Worm (Caenorhabditis elegans) whole organism, L1 larva: ENCODE results near the gene orc-1.

ENCODE experiments used
- C04F5.9 ChIP-seq: sonication (generic microtip); optimal IDR thresholded peaks from 2 replicates; lab custom pipeline; 2016; ENCODE audit warnings: missing genetic modification characterization, missing compliant biosample characterization
- C16A3.4 ChIP-seq: fragments of 150-350 bp; optimal IDR thresholded peaks from 2 replicates; lab custom pipeline; 2014; ENCODE audit warnings: missing biosample characterization, missing genetic modification characterization
- C34B4.2 ChIP-seq: sonication (generic microtip); optimal IDR thresholded peaks from 2 replicates; lab custom pipeline; 2017; ENCODE audit warnings: mild to moderate bottlenecking, missing genetic modification characterization, missing compliant biosample characterization
- Y116A8C.19 ChIP-seq: sonication (generic microtip); optimal IDR thresholded peaks from 2 replicates; lab custom pipeline; 2016; ENCODE audit warnings: missing compliant biosample characterization, missing genetic modification characterization, borderline replicate concordance
- alr-1 ChIP-seq: fragments of 200-800 bp; sonication (Bioruptor generic); optimal IDR thresholded peaks from 2 replicates; lab custom pipeline; 2018; ENCODE audit warnings: borderline replicate concordance, mild to moderate bottlenecking, missing genetic modification characterization, missing compliant biosample characterization
- aly-2 ChIP-seq: fragments of 150-350 bp; optimal IDR thresholded peaks from 2 replicates; lab custom pipeline; 2014; ENCODE audit warnings: missing biosample characterization, missing genetic modification characterization
- ama-1 ChIP-seq: fragments of 150-350 bp; optimal IDR thresholded peaks from 2 replicates; lab custom pipeline; 2014
- ceh-63 ChIP-seq: fragments of 200-800 bp; sonication (Bioruptor generic); optimal IDR thresholded peaks from 2 replicates; lab custom pipeline; 2018; ENCODE audit warnings: mild to moderate bottlenecking, missing genetic modification characterization, missing compliant biosample characterization
- ceh-8 ChIP-seq: fragments of 200-800 bp; sonication (Bioruptor generic); optimal IDR thresholded peaks from 2 replicates; lab custom pipeline; 2018; ENCODE audit warnings: mild to moderate bottlenecking, missing genetic modification characterization, moderate library complexity, missing compliant biosample characterization
- ceh-82 ChIP-seq, 3 experiments: fragments of 150-350 bp in 1 of 3; sonication (generic microtip) in 2 of 3; optimal IDR thresholded peaks; 2 replicates each; lab custom pipeline; 2014 to 2017; ENCODE audit warnings: missing biosample characterization in 3 of 3, missing genetic modification characterization in 3 of 3
- ceh-88 ChIP-seq: fragments of 200-800 bp; sonication (Bioruptor generic); IDR thresholded peaks from 2 replicates; pipeline ENCODE4 v1.3.6; 2022; ENCODE audit warnings: missing genetic modification characterization, missing compliant biosample characterization
- ceh-90 ChIP-seq: sonication (generic microtip); optimal IDR thresholded peaks from 2 replicates; lab custom pipeline; 2016; ENCODE audit warnings: missing genetic modification characterization, missing compliant biosample characterization
- ces-1 ChIP-seq: fragments of 150-350 bp; optimal IDR thresholded peaks from 2 replicates; lab custom pipeline; 2014; ENCODE audit warnings: missing biosample characterization, missing genetic modification reagents, missing genetic modification characterization
- dpl-1 ChIP-seq, 3 experiments: fragments of 150-350 bp in 2 of 3; sonication (generic microtip) in 1 of 3; optimal IDR thresholded peaks; 2 replicates each; lab custom pipeline; 2014 to 2017; ENCODE audit warnings: missing biosample characterization in 3 of 3, missing genetic modification characterization in 3 of 3, missing genetic modification reagents in 3 of 3
- dsc-1 ChIP-seq: sonication (generic microtip); optimal IDR thresholded peaks from 2 replicates; lab custom pipeline; 2016; ENCODE audit warnings: mild to moderate bottlenecking, missing genetic modification characterization, missing compliant biosample characterization
- egl-13 ChIP-seq: sonication (generic microtip); optimal IDR thresholded peaks from 2 replicates; lab custom pipeline; 2016; ENCODE audit warnings: missing genotype, missing genetic modification reagents, missing genetic modification characterization, missing compliant biosample characterization
- egl-27 ChIP-seq, 2 experiments: fragments of 150-350 bp in 1 of 2; sonication (generic microtip); optimal IDR thresholded peaks; 3 replicates each; lab custom pipeline; 2017 to 2018; ENCODE audit warnings: missing biosample characterization in 2 of 2, missing genetic modification characterization in 2 of 2, missing genetic modification reagents in 2 of 2
- elt-2 ChIP-seq: sonication (generic microtip); optimal IDR thresholded peaks from 2 replicates; lab custom pipeline; 2016; ENCODE audit warnings: missing genetic modification characterization, mild to moderate bottlenecking, inconsistent platforms, missing compliant biosample characterization, missing genetic modification reagents
- elt-3 ChIP-seq, 6 experiments: fragments of 150-350 bp in 1 of 6; sonication (generic microtip); optimal IDR thresholded peaks; 2 replicates each; lab custom pipeline; 2017 to 2018; ENCODE audit warnings: missing biosample characterization in 6 of 6, missing genetic modification characterization in 6 of 6, inconsistent platforms in 1 of 6
- grh-1 ChIP-seq: fragments of 200-800 bp; sonication (Bioruptor generic); IDR thresholded peaks from 2 replicates; pipeline ENCODE4 v1.3.6; 2022; ENCODE audit warnings: missing genetic modification reagents, missing genetic modification characterization, missing compliant biosample characterization
- hlh-4 ChIP-seq: sonication (generic microtip); optimal IDR thresholded peaks from 2 replicates; lab custom pipeline; 2016; ENCODE audit warnings: mild to moderate bottlenecking, missing genetic modification characterization, missing compliant biosample characterization
- hpl-2 ChIP-seq: fragments of 150-350 bp; optimal IDR thresholded peaks from 2 replicates; lab custom pipeline; 2014; ENCODE audit warnings: missing biosample characterization, missing genetic modification reagents, missing genetic modification characterization
- irx-1 ChIP-seq: sonication (generic microtip); optimal IDR thresholded peaks from 2 replicates; lab custom pipeline; 2016; ENCODE audit warnings: missing genetic modification characterization, missing compliant biosample characterization
- isw-1 ChIP-seq: fragments of 200-800 bp; sonication (Bioruptor generic); IDR thresholded peaks from 2 replicates; pipeline ENCODE4 v1.3.6; 2022; ENCODE audit warnings: missing genetic modification characterization, missing compliant biosample characterization
- jun-1 ChIP-seq: fragments of 150-350 bp; optimal IDR thresholded peaks from 2 replicates; lab custom pipeline; 2014; ENCODE audit warnings: missing biosample characterization, missing genetic modification reagents, missing genetic modification characterization
- lin-13 ChIP-seq: fragments of 150-350 bp; optimal IDR thresholded peaks from 2 replicates; lab custom pipeline; 2014; ENCODE audit warnings: missing biosample characterization, missing genetic modification reagents, missing genetic modification characterization
- lin-14 ChIP-seq: fragments of 200-800 bp; sonication (Bioruptor generic); optimal IDR thresholded peaks from 2 replicates; lab custom pipeline; 2018; ENCODE audit warnings: mild to moderate bottlenecking, missing genetic modification characterization, moderate library complexity, missing compliant biosample characterization
- lin-39 ChIP-seq: fragments of 150-350 bp; optimal IDR thresholded peaks from 2 replicates; lab custom pipeline; 2014; ENCODE audit warnings: missing biosample characterization, missing genetic modification reagents, missing genetic modification characterization
- lir-3 ChIP-seq: sonication (generic microtip); optimal IDR thresholded peaks from 2 replicates; lab custom pipeline; 2016; ENCODE audit warnings: mild to moderate bottlenecking, missing genetic modification characterization, moderate library complexity, missing compliant biosample characterization; ENCODE audit not compliant: poor library complexity
- lsy-2 ChIP-seq, 2 experiments: fragments of 150-350 bp; optimal IDR thresholded peaks; 2 replicates each; lab custom pipeline; 2014; ENCODE audit warnings: missing biosample characterization in 2 of 2, missing genetic modification characterization in 2 of 2
- mab-9 ChIP-seq: fragments of 200-800 bp; sonication (Bioruptor generic); IDR thresholded peaks from 2 replicates; pipeline ENCODE4 v1.3.6; 2022; ENCODE audit warnings: missing genetic modification reagents, missing genetic modification characterization, missing compliant biosample characterization
- mdl-1 ChIP-seq, 2 experiments: fragments of 150-350 bp; optimal IDR thresholded peaks; 2 replicates each; lab custom pipeline; 2014 to 2017; ENCODE audit warnings: missing biosample characterization in 2 of 2, missing genetic modification characterization in 2 of 2, inconsistent platforms in 1 of 2
- nhr-11 ChIP-seq: fragments of 150-350 bp; optimal IDR thresholded peaks from 2 replicates; lab custom pipeline; 2014; ENCODE audit warnings: missing biosample characterization, missing genetic modification characterization
- nhr-20 ChIP-seq: sonication (generic microtip); optimal IDR thresholded peaks from 2 replicates; lab custom pipeline; 2016; ENCODE audit warnings: mild to moderate bottlenecking, missing genetic modification characterization, missing compliant biosample characterization
- nhr-28 ChIP-seq: fragments of 150-350 bp; optimal IDR thresholded peaks from 2 replicates; lab custom pipeline; 2014; ENCODE audit warnings: missing biosample characterization, missing genetic modification characterization
- nhr-76 ChIP-seq: sonication (generic microtip); optimal IDR thresholded peaks from 2 replicates; lab custom pipeline; 2017; ENCODE audit warnings: missing biosample characterization, missing genetic modification characterization
- nhr-77 ChIP-seq: fragments of 150-350 bp; optimal IDR thresholded peaks from 2 replicates; lab custom pipeline; 2014; ENCODE audit warnings: missing biosample characterization, missing genetic modification characterization
- nhr-84 ChIP-seq: sonication (generic microtip); optimal IDR thresholded peaks from 2 replicates; lab custom pipeline; 2017; ENCODE audit warnings: missing biosample characterization, missing genetic modification characterization
- nhr-85 ChIP-seq: sonication (generic microtip); peaks from one replicate; lab custom pipeline; 2016; ENCODE audit warnings: missing genetic modification characterization, inconsistent platforms, missing compliant biosample characterization
- nhr-90 ChIP-seq: sonication (generic microtip); optimal IDR thresholded peaks from 2 replicates; lab custom pipeline; 2016; ENCODE audit warnings: mild to moderate bottlenecking, missing genetic modification characterization, missing compliant biosample characterization; ENCODE audit not compliant: poor library complexity
- snpc-4 ChIP-seq: fragments of 150-350 bp; optimal IDR thresholded peaks from 2 replicates; lab custom pipeline; 2014; ENCODE audit warnings: missing biosample characterization, missing genetic modification characterization
- snu-23 ChIP-seq: sonication (generic microtip); optimal IDR thresholded peaks from 2 replicates; lab custom pipeline; 2016; ENCODE audit warnings: missing genetic modification characterization, missing compliant biosample characterization
- sox-4 ChIP-seq: sonication (generic microtip); optimal IDR thresholded peaks from 2 replicates; lab custom pipeline; 2016; ENCODE audit warnings: missing genetic modification characterization, missing compliant biosample characterization
- sptf-1 ChIP-seq: fragments of 150-350 bp; optimal IDR thresholded peaks from 2 replicates; lab custom pipeline; 2014; ENCODE audit warnings: missing biosample characterization, missing genetic modification characterization
- unc-130 ChIP-seq: fragments of 150-350 bp; optimal IDR thresholded peaks from 2 replicates; lab custom pipeline; 2017; ENCODE audit warnings: missing biosample characterization, missing genetic modification characterization, inconsistent platforms
- unc-62 ChIP-seq: fragments of 150-350 bp; optimal IDR thresholded peaks from 2 replicates; lab custom pipeline; 2014; ENCODE audit warnings: missing biosample characterization, missing genetic modification reagents, missing genetic modification characterization
- unc-86 ChIP-seq: sonication (generic microtip); optimal IDR thresholded peaks from 2 replicates; lab custom pipeline; 2016; ENCODE audit warnings: missing genetic modification characterization, missing compliant biosample characterization
- unc-98 ChIP-seq: fragments of 200-800 bp; sonication (Bioruptor generic); IDR thresholded peaks from 2 replicates; pipeline ENCODE4 v1.3.6; 2022; ENCODE audit warnings: missing genetic modification characterization, missing compliant biosample characterization
- vab-15 ChIP-seq: sonication (generic microtip); optimal IDR thresholded peaks from 2 replicates; lab custom pipeline; 2017; ENCODE audit warnings: missing genotype, mild to moderate bottlenecking, missing genetic modification characterization, missing compliant biosample characterization
- xbp-1 ChIP-seq: sonication (generic microtip); optimal IDR thresholded peaks from 2 replicates; lab custom pipeline; 2016; ENCODE audit warnings: missing genetic modification characterization, missing compliant biosample characterization
- zip-4 ChIP-seq: fragments of 200-800 bp; sonication (Bioruptor generic); optimal IDR thresholded peaks from 2 replicates; lab custom pipeline; 2018; ENCODE audit warnings: mild to moderate bottlenecking, missing genetic modification characterization, moderate library complexity, missing compliant biosample characterization
- ztf-11 ChIP-seq, 2 experiments: sonication (generic microtip); optimal IDR thresholded peaks; 2 replicates each; lab custom pipeline; 2016 to 2017; ENCODE audit warnings: missing genetic modification characterization in 2 of 2, missing biosample characterization in 1 of 2, missing compliant biosample characterization in 1 of 2
- ztf-4 ChIP-seq: fragments of 150-350 bp; optimal IDR thresholded peaks from 2 replicates; lab custom pipeline; 2014; ENCODE audit warnings: missing biosample characterization, missing genetic modification characterization

orc-1 gene

DNA sequence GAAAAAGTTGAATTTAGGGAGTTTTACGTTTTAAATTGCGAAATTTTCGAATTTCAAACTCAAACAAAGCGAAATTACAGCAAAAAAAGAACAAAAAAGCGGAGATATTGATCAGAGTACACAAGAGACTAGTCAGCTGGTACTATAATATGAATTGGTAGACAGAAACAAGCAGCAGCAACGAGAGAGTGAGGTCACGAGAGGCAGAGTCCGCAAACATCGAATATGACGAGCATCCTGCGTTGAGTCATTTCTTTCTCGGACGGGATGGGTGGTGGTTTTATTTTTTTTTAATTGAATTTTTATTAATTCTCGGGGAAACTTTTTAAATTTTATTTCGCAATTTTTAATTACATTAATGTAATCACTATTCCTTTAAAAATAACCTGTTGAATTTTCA, 43.2 kb upstream of the orc-1 start (continued):
- TF ChIP-seq C34B4.2 (tag; lab: Kevin White, UChicago) = no peak
- no peak for TF ChIP-seq grh-1 (GFP tag; lab: Robert Waterston, UW)
- peak; percentile 57 for TF ChIP-seq unc-86 (tag; lab: Kevin White, UChicago)
- TF ChIP-seq egl-13 = peak; percentile 40
- TF ChIP-seq unc-98 (GFP tag; lab: Robert Waterston, UW) = no peak
- peak; percentile 31 for TF ChIP-seq elt-2
- TF ChIP-seq xbp-1 = peak; percentile 62
- TF ChIP-seq nhr-84 (tag; lab: Kevin White, UChicago) = no peak
- TF ChIP-seq lsy-2 (tag; optimal IDR thresholded peaks at IDR 0.05; lab: Kevin White, UChicago) = peak; percentile 78 to 85
- peak; percentile 11 for TF ChIP-seq C04F5.9
- peak; percentile 46 for TF ChIP-seq jun-1 (tag; lab: Kevin White, UChicago)
- no peak for TF ChIP-seq ama-1 (lab: Kevin White, UChicago)
- TF ChIP-seq snu-23 (GFP tag; lab: Kevin White, UChicago) = peak; percentile 89
- peak in 1 of 6 experiments; percentile 37 for TF ChIP-seq elt-3 (tag; optimal IDR thresholded peaks at IDR 0.05; lab: Kevin White, UChicago)
- TF ChIP-seq hlh-4 (tag; lab: Kevin White, UChicago) = no peak
- TF ChIP-seq unc-62 = no peak
- TF ChIP-seq dpl-1 (GFP tag; optimal IDR thresholded peaks at IDR 0.05; lab: Kevin White, UChicago) = peak; percentile 52 to 79 (median 74)
- TF ChIP-seq mab-9 = 0 out of 2 replicates have a peak, but pooled peaks have one; percentile 31
- TF ChIP-seq lir-3 (tag; lab: Kevin White, UChicago) = peak; percentile 44
- TF ChIP-seq ceh-90 (tag; lab: Kevin White, UChicago) = no peak
- no peak for TF ChIP-seq sptf-1 (tag; lab: Kevin White, UChicago)
- TF ChIP-seq ceh-63 (GFP tag; lab: Kevin White, UChicago) = no peak
- peak; percentile 15 for TF ChIP-seq ztf-4 (tag; lab: Kevin White, UChicago)
- TF ChIP-seq nhr-76 (tag; lab: Kevin White, UChicago) = no peak
- TF ChIP-seq vab-15 (tag; lab: Kevin White, UChicago) = peak; percentile 13
- no peak for TF ChIP-seq alr-1 (tag; lab: Kevin White, UChicago)
- peak; percentile 62 for TF ChIP-seq nhr-90 (tag; lab: Kevin White, UChicago)
- TF ChIP-seq nhr-77 (tag; lab: Kevin White, UChicago) = peak; percentile 35
- peak; percentile 46 for TF ChIP-seq irx-1 (tag; lab: Kevin White, UChicago)
- TF ChIP-seq ztf-11 (tag; optimal IDR thresholded peaks at IDR 0.05; lab: Kevin White, UChicago) = peak in 1 of 2 experiments; percentile 26
- TF ChIP-seq Y116A8C.19 (tag; lab: Kevin White, UChicago) = no peak
- TF ChIP-seq ces-1 (GFP tag; lab: Kevin White, UChicago) = no peak
- TF ChIP-seq nhr-20 = peak; percentile 85
- peak; percentile 62 for TF ChIP-seq unc-130
- TF ChIP-seq ceh-88 (GFP tag; lab: Robert Waterston, UW) = no peak
- peak; percentile 19 to 61 (median 38) for TF ChIP-seq ceh-82 (tag; optimal IDR thresholded peaks at IDR 0.05; lab: Kevin White, UChicago)
- TF ChIP-seq lin-14 = no peak
- peak; percentile 41 for TF ChIP-seq dsc-1
- TF ChIP-seq isw-1 = 0 out of 2 replicates have a peak, but pooled peaks have one; percentile 36
- no peak for TF ChIP-seq sox-4
- peak; percentile 3 for TF ChIP-seq ceh-8 (GFP tag; lab: Kevin White, UChicago)
- peak in 1 of 2 experiments; percentile 85 for TF ChIP-seq mdl-1 (tag; optimal IDR thresholded peaks at IDR 0.05; lab: Kevin White, UChicago)
- peak; percentile 75 for TF ChIP-seq C16A3.4 (tag; lab: Kevin White, UChicago)
- TF ChIP-seq egl-27 (tag; optimal IDR thresholded peaks at IDR 0.05; lab: Kevin White, UChicago) = no peak
- no peak for TF ChIP-seq zip-4 (GFP tag; lab: Kevin White, UChicago)
- no peak for TF ChIP-seq nhr-28 (tag; lab: Kevin White, UChicago)
- TF ChIP-seq nhr-85 (tag; lab: Kevin White, UChicago) = peak; percentile 83
- peak; percentile 32 for TF ChIP-seq snpc-4 (tag; lab: Kevin White, UChicago)
- no peak for TF ChIP-seq hpl-2 (GFP tag; lab: Kevin White, UChicago)
- TF ChIP-seq aly-2 (tag; lab: Kevin White, UChicago) = peak; percentile 13
- TF ChIP-seq nhr-11 (tag; lab: Kevin White, UChicago) = no peak
- peak; percentile 52 for TF ChIP-seq lin-39 (tag; lab: Kevin White, UChicago)
- peak; percentile 52 for TF ChIP-seq lin-13
